Fruit fly (Drosophila melanogaster): ENCODE results near the gene CG17648.

The CG17648 gene

dm6 chr2L:1735133-1735532 lies 17.0 kb upstream of the CG17648 start (continued):
- TF ChIP-seq gem (tag; optimal IDR thresholded peaks at IDR 0.05) (peak; percentile 22), MTF-1 (GFP tag; optimal IDR thresholded peaks at IDR 0.05; ENCODE audit: borderline replicate concordance) (peak; percentile 6), twi (tag; optimal IDR thresholded peaks at IDR 0.05) (no peak), CG2678 (tag; optimal IDR thresholded peaks at IDR 0.05) (peak; percentile 17), bsh (GFP tag; optimal IDR thresholded peaks at IDR 0.05) (peak in 1 of 2 experiments; percentile 39), CG17568 (GFP tag; optimal IDR thresholded peaks at IDR 0.05) (peak; percentile 58), CG17802 (tag; optimal IDR thresholded peaks at IDR 0.05) (no peak), chinmo (GFP tag; IDR thresholded peaks at IDR 0.05; ENCODE audit: partially characterized antibody) (0 out of 4 replicates have a peak, but pooled peaks have one; percentile 50), CG13894 (tag; optimal IDR thresholded peaks at IDR 0.05) (peak; percentile 38), CG7987 (GFP tag; optimal IDR thresholded peaks at IDR 0.05) (no peak), Drgx (GFP tag; IDR thresholded peaks at IDR 0.05) (no peak), sd (tag; optimal IDR thresholded peaks at IDR 0.05) (peak; percentile 32), CG7928 (GFP tag; optimal IDR thresholded peaks at IDR 0.05) (no peak)

dm6 chr2L:1737057-1737581 lies 15.0 kb upstream of the CG17648 start:
- peak; percentile 89 for TF ChIP-seq Ssrp (tag; optimal IDR thresholded peaks at IDR 0.05)
- TF ChIP-seq Ptx1 (GFP tag; IDR thresholded peaks at IDR 0.05): peak; percentile 94
- TF ChIP-seq Pdp1 (GFP tag; optimal IDR thresholded peaks at IDR 0.05): peak; percentile 89 to 92
- TF ChIP-seq HLHmδ (GFP tag; optimal IDR thresholded peaks at IDR 0.05): peak; percentile 41
- no peak for TF ChIP-seq CG1832 (GFP tag; optimal IDR thresholded peaks at IDR 0.05)
- peak; percentile 86 for TF ChIP-seq CG12236 (GFP tag; optimal IDR thresholded peaks at IDR 0.05)
- peak in 1 of 2 experiments; percentile 47 for TF ChIP-seq tll (GFP tag; optimal IDR thresholded peaks at IDR 0.05)
- TF ChIP-seq ATbp (GFP tag; optimal IDR thresholded peaks at IDR 0.05): peak; percentile 92
- peak; percentile 82 for TF ChIP-seq zfh1 (GFP tag; IDR thresholded peaks at IDR 0.05)
- TF ChIP-seq Fer2 (tag; optimal IDR thresholded peaks at IDR 0.05): peak; percentile 2
- TF ChIP-seq hb (GFP tag; IDR thresholded peaks at IDR 0.05; ENCODE audit: partially characterized antibody): no peak
- peak; percentile 69 for TF ChIP-seq ro (GFP tag; IDR thresholded peaks at IDR 0.05)
- TF ChIP-seq PHDP (tag; optimal IDR thresholded peaks at IDR 0.05): peak; percentile 86
- peak; percentile 68; the same call in 2 of the 3 replicates for TF ChIP-seq Opbp (GFP tag; IDR thresholded peaks at IDR 0.05; ENCODE audit: partially characterized antibody)
- peak; percentile 55 for TF ChIP-seq CG10959 (GFP tag; IDR thresholded peaks at IDR 0.05)
- peak in 1 of 3 experiments; percentile 80 for TF ChIP-seq lola (GFP tag; optimal IDR thresholded peaks at IDR 0.05)
- TF ChIP-seq Atf6 (GFP tag; IDR thresholded peaks at IDR 0.05): peak; percentile 84
- no peak for TF ChIP-seq CG11696 (GFP tag; IDR thresholded peaks at IDR 0.05)
- peak; percentile 93 for TF ChIP-seq row (GFP tag; IDR thresholded peaks at IDR 0.05)
- peak; percentile 81 for TF ChIP-seq Fer1 (GFP tag; optimal IDR thresholded peaks at IDR 0.05)
- peak; percentile 89 for TF ChIP-seq Xrp1 (GFP tag; IDR thresholded peaks at IDR 0.05)
- 0 out of 2 replicates have a peak, but pooled peaks have one; percentile 49 for TF ChIP-seq Bgb (GFP tag; IDR thresholded peaks at IDR 0.05; ENCODE audit: partially characterized antibody)
- peak; percentile 8 for TF ChIP-seq ac (GFP tag; optimal IDR thresholded peaks at IDR 0.05)
- TF ChIP-seq CG3163 (GFP tag; optimal IDR thresholded peaks at IDR 0.05): peak; percentile 73
- peak; percentile 48 for TF ChIP-seq CG3995 (GFP tag; optimal IDR thresholded peaks at IDR 0.05)
- peak; percentile 86 for TF ChIP-seq CG12155 (GFP tag; optimal IDR thresholded peaks at IDR 0.05)
- TF ChIP-seq CG12104 (GFP tag; optimal IDR thresholded peaks at IDR 0.05): peak; percentile 61
- TF ChIP-seq E2f1 (GFP tag; IDR thresholded peaks at IDR 0.05): peak; percentile 83
- peak; percentile 90 for TF ChIP-seq CG8944 (GFP tag; optimal IDR thresholded peaks at IDR 0.05)
- TF ChIP-seq Antp (GFP tag; optimal IDR thresholded peaks at IDR 0.05): peak; percentile 90
- TF ChIP-seq C15 (GFP tag; IDR thresholded peaks at IDR 0.05): no peak
- peak; percentile 87 for TF ChIP-seq CHES-1-like (GFP tag; optimal IDR thresholded peaks at IDR 0.05)
- peak; percentile 88 for TF ChIP-seq CG1603 (tag; optimal IDR thresholded peaks at IDR 0.05)
- peak; percentile 91 for TF ChIP-seq sisA (GFP tag; IDR thresholded peaks at IDR 0.05)
- peak; percentile 70 for TF ChIP-seq Rx (GFP tag; IDR thresholded peaks at IDR 0.05)
